Fruit fly (Drosophila melanogaster): Measurements from ENCODE around the gene His2Av.

DNA sequence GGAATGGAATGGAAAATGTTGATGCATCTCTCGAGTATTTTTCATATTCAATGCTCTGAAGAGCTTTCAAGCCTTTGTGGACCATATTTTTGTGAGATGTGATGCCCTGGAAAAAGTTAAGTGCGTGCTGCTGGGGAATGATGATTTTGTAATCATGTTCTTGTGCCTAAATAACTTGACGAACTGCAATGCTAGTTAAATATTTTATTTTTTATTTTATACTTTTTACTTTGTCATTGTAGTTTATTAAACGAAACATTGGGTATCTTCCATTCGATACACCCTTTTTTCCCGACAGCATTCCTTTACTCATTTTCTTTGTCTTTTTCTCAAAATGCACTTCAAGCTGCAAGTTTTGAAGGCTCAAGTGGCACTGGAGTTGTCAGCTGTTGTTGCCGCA is 33.3 kb downstream of the His2Av start:
- TF ChIP-seq dm (GFP tag; optimal IDR thresholded peaks at IDR 0.05) (no peak), abd-A (tag; optimal IDR thresholded peaks at IDR 0.05) (no peak), sr (GFP tag; IDR thresholded peaks at IDR 0.05) (no peak), CG16813 (GFP tag; IDR thresholded peaks at IDR 0.05; ENCODE audit: partially characterized antibody) (no peak), vfl (GFP tag; optimal IDR thresholded peaks at IDR 0.05) (no peak)
